Worm (Caenorhabditis elegans): ENCODE data around the gene psr-1.
A peak's percentile ranks its signal among the peaks of the same experiment; 100 is the strongest.

The psr-1 gene

ce11 chrIV:4650624-4651094 is 2.4 kb upstream of the psr-1 start, which contains the start of gene ubc-9 (continued):
- TF ChIP-seq ets-4 (tag; optimal IDR thresholded peaks at IDR 0.05) (no peak), F13H6.1 (tag; optimal IDR thresholded peaks at IDR 0.05) (no peak), ref-2 (tag; optimal IDR thresholded peaks at IDR 0.05) (peak; percentile 45), K02D7.2 (tag; optimal IDR thresholded peaks at IDR 0.05) (no peak), pha-2 (tag; optimal IDR thresholded peaks at IDR 0.05) (no peak), ama-1 (optimal IDR thresholded peaks at IDR 0.05) (no peak), tbx-7 (tag; optimal IDR thresholded peaks at IDR 0.05) (no peak), unc-42 (tag; optimal IDR thresholded peaks at IDR 0.05) (peak; percentile 36), pha-4 (tag; optimal IDR thresholded peaks at IDR 0.05) (no peak), hlh-30 (tag; optimal IDR thresholded peaks at IDR 0.05; ENCODE audit: insufficient read depth) (no peak), ceh-14 (tag; optimal IDR thresholded peaks at IDR 0.05) (peak; percentile 35), pax-1 (tag; optimal IDR thresholded peaks at IDR 0.05) (no peak), syd-9 (tag; optimal IDR thresholded peaks at IDR 0.05) (no peak), sox-4 (tag; optimal IDR thresholded peaks at IDR 0.05) (no peak), unc-86 (tag; optimal IDR thresholded peaks at IDR 0.05) (no peak), hlh-8 (tag; optimal IDR thresholded peaks at IDR 0.05) (no peak), gmeb-2 (tag; optimal IDR thresholded peaks at IDR 0.05) (no peak), ztf-16 (tag; optimal IDR thresholded peaks at IDR 0.05) (no peak), nfya-1 (tag; optimal IDR thresholded peaks at IDR 0.05) (peak; percentile 42), mec-3 (tag; optimal IDR thresholded peaks at IDR 0.05; ENCODE audit: borderline replicate concordance) (no peak), fkh-10 (GFP tag; optimal IDR thresholded peaks at IDR 0.05) (no peak)

ce11 chrIV:4652365-4652844 is 657 bp upstream of the psr-1 start, which contains the start of gene F29B9.5:
Gene F29B9.5 (plus strand): TSS chrIV:4652415.
- TF ChIP-seq hlh-13 (GFP tag; optimal IDR thresholded peaks at IDR 0.05) (no peak), C38D4.7 (GFP tag; optimal IDR thresholded peaks at IDR 0.05) (no peak), K02D7.2 (tag; optimal IDR thresholded peaks at IDR 0.05) (no peak)

ce11 chrIV:4653708-4654107 is 646 bp downstream of the psr-1 start:
- TF ChIP-seq ceh-31 (tag; optimal IDR thresholded peaks at IDR 0.05), result no peak
- TF ChIP-seq ahr-1 (tag; optimal IDR thresholded peaks at IDR 0.05), result no peak
- TF ChIP-seq ceh-24 (tag; optimal IDR thresholded peaks at IDR 0.05), result no peak
- no peak for TF ChIP-seq fax-1 (tag; optimal IDR thresholded peaks at IDR 0.05)
- no peak for TF ChIP-seq pag-3 (tag; optimal IDR thresholded peaks at IDR 0.05; ENCODE audit: borderline replicate concordance)
- no peak for TF ChIP-seq eyg-1 (tag; optimal IDR thresholded peaks at IDR 0.05)
- TF ChIP-seq rnt-1 (tag; optimal IDR thresholded peaks at IDR 0.05), result no peak
- TF ChIP-seq mec-3 (tag; optimal IDR thresholded peaks at IDR 0.05; ENCODE audit: borderline replicate concordance), result no peak
- TF ChIP-seq ref-2 (tag; optimal IDR thresholded peaks at IDR 0.05), result no peak
- no peak for TF ChIP-seq madf-2 (tag; optimal IDR thresholded peaks at IDR 0.05)
- TF ChIP-seq T23F11.4 (GFP tag; optimal IDR thresholded peaks at IDR 0.05), result no peak
- no peak for TF ChIP-seq Y22D7AL.16 (tag; optimal IDR thresholded peaks at IDR 0.05)
- TF ChIP-seq odd-2 (tag; optimal IDR thresholded peaks at IDR 0.05), result no peak
- TF ChIP-seq ceh-2 (tag; optimal IDR thresholded peaks at IDR 0.05), result no peak
- TF ChIP-seq che-1 (tag; optimal IDR thresholded peaks at IDR 0.05), result no peak
- no peak for TF ChIP-seq tbx-7 (tag; optimal IDR thresholded peaks at IDR 0.05)
- TF ChIP-seq ceh-19 (GFP tag; optimal IDR thresholded peaks at IDR 0.05), result no peak
- TF ChIP-seq ceh-45 (GFP tag; IDR thresholded peaks at IDR 0.05), result no peak
- no peak for TF ChIP-seq unc-3 (GFP tag; conservative IDR thresholded peaks at IDR 0.05)
- no peak for TF ChIP-seq unc-3 (tag; optimal IDR thresholded peaks at IDR 0.05)

Data from whole organism, late embryonic.